Worm (Caenorhabditis elegans): ENCODE results near the gene T01D1.8.

The T01D1.8 gene

ce11 chrII:192584-192983, 6.0 kb downstream of the T01D1.8 start:
- TF ChIP-seq pha-4 (tag; optimal IDR thresholded peaks at IDR 0.05) (no peak), ceh-83 (GFP tag; optimal IDR thresholded peaks at IDR 0.05) (no peak), mab-5 (tag; optimal IDR thresholded peaks at IDR 0.05) (no peak), mep-1 (tag; optimal IDR thresholded peaks at IDR 0.05) (no peak), unc-39 (tag; optimal IDR thresholded peaks at IDR 0.05) (no peak), ham-2 (GFP tag; optimal IDR thresholded peaks at IDR 0.05) (no peak), zip-8 (tag; optimal IDR thresholded peaks at IDR 0.05) (no peak)

- TF ChIP-seq hlh-1 (tag; optimal IDR thresholded peaks at IDR 0.05) (no peak), nhr-2 (tag; optimal IDR thresholded peaks at IDR 0.05) (no peak), mab-5 (tag; optimal IDR thresholded peaks at IDR 0.05) (no peak), bed-3 (GFP tag; optimal IDR thresholded peaks at IDR 0.05) (no peak), pha-4 (tag; optimal IDR thresholded peaks at IDR 0.05) (no peak), ces-1 (GFP tag; optimal IDR thresholded peaks at IDR 0.05) (no peak), ztf-11 (tag; optimal IDR thresholded peaks at IDR 0.05) (no peak), blmp-1 (tag; optimal IDR thresholded peaks at IDR 0.05) (no peak), elt-3 (tag; optimal IDR thresholded peaks at IDR 0.05) (no peak), unc-120 (tag; optimal IDR thresholded peaks at IDR 0.05; ENCODE audit: poor library complexity, severe bottlenecking) (no peak), sem-2 (GFP tag; optimal IDR thresholded peaks at IDR 0.05) (no peak), nhr-12 (tag; optimal IDR thresholded peaks at IDR 0.05) (no peak), nhr-28 (tag; optimal IDR thresholded peaks at IDR 0.05) (no peak), unc-39 (tag; optimal IDR thresholded peaks at IDR 0.05) (no peak), lin-32 (GFP tag; optimal IDR thresholded peaks at IDR 0.05) (no peak)
Observed at ce11 chrII:194458-194857, 7.9 kb downstream of the T01D1.8 start, which contains the start of gene abu-11. abu-11 (minus strand) TSS chrII:194558.

ce11 chrII:196685-197084, 10.1 kb downstream of the T01D1.8 start, which contains the start of gene chs-2:
chs-2 (plus strand) TSS chrII:196985.
- TF ChIP-seq elt-3 (tag; optimal IDR thresholded peaks at IDR 0.05): no peak

DNA sequence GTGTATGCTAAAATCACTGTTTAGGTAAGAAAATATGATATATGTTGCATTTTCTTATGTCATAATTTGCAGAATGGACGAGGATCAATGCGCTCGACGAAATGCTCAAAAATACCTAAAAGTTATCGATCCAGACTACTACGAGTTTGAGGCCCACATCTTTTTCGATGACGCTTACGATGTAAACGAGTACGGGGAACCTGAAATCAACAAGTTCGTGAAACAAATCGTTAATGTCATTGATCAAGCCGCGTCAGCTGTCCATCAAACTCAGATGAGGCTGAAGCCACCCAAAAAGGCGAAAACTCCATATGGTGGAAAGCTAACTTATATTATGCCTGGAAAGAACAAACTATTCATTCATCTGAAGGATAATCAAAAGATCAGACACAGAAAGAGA, 21.6 kb downstream of the T01D1.8 start:
- no peak for TF ChIP-seq nhr-2 (tag; optimal IDR thresholded peaks at IDR 0.05)
- TF ChIP-seq ceh-39 (tag; optimal IDR thresholded peaks at IDR 0.05): no peak
- no peak for TF ChIP-seq ceh-43 (GFP tag; optimal IDR thresholded peaks at IDR 0.05)
- TF ChIP-seq zip-8 (tag; optimal IDR thresholded peaks at IDR 0.05): no peak
- no peak for TF ChIP-seq pha-4 (tag; optimal IDR thresholded peaks at IDR 0.05)
- TF ChIP-seq nhr-237 (tag; optimal IDR thresholded peaks at IDR 0.05): no peak
- TF ChIP-seq nhr-76 (tag; optimal IDR thresholded peaks at IDR 0.05): no peak

ce11 chrII:216598-216997, 30.1 kb downstream of the T01D1.8 start, which contains the start of gene F48A11.4:
F48A11.4 (minus strand) TSS chrII:216621.
- peak; percentile 63 for TF ChIP-seq ceh-39 (tag; optimal IDR thresholded peaks at IDR 0.05)
- peak; percentile 52 for TF ChIP-seq zip-8 (tag; optimal IDR thresholded peaks at IDR 0.05)
- peak; percentile 39 for TF ChIP-seq ceh-83 (GFP tag; optimal IDR thresholded peaks at IDR 0.05)
- TF ChIP-seq cnd-1 (tag; optimal IDR thresholded peaks at IDR 0.05): peak; percentile 31
- peak; percentile 32 for TF ChIP-seq unc-62 (GFP tag; optimal IDR thresholded peaks at IDR 0.05)
- TF ChIP-seq pha-4 (tag; optimal IDR thresholded peaks at IDR 0.05): peak; percentile 92
- TF ChIP-seq tbx-8 (GFP tag; optimal IDR thresholded peaks at IDR 0.05): peak; percentile 4
- TF ChIP-seq unc-120 (tag; optimal IDR thresholded peaks at IDR 0.05; ENCODE audit: poor library complexity, severe bottlenecking): peak; percentile 1
- peak; percentile 21 for TF ChIP-seq ztf-11 (tag; optimal IDR thresholded peaks at IDR 0.05)
- TF ChIP-seq lin-13 (tag; optimal IDR thresholded peaks at IDR 0.05): peak; percentile 91
- TF ChIP-seq ham-2 (GFP tag; optimal IDR thresholded peaks at IDR 0.05): no peak
- peak; percentile 44 for TF ChIP-seq nhr-2 (tag; optimal IDR thresholded peaks at IDR 0.05)
- peak; percentile 46 for TF ChIP-seq drap-1 (GFP tag; optimal IDR thresholded peaks at IDR 0.05)
- no peak for TF ChIP-seq unc-39 (tag; optimal IDR thresholded peaks at IDR 0.05)
- no peak for TF ChIP-seq bed-3 (GFP tag; optimal IDR thresholded peaks at IDR 0.05)
- TF ChIP-seq nhr-237 (tag; optimal IDR thresholded peaks at IDR 0.05): peak; percentile 89
- TF ChIP-seq mls-2 (tag; optimal IDR thresholded peaks at IDR 0.05): peak; percentile 29
- TF ChIP-seq lsy-2 (tag; optimal IDR thresholded peaks at IDR 0.05): peak; percentile 84
- no peak for TF ChIP-seq ceh-43 (GFP tag; optimal IDR thresholded peaks at IDR 0.05)
- TF ChIP-seq elt-1 (tag; optimal IDR thresholded peaks at IDR 0.05; ENCODE audit: borderline replicate concordance, insufficient read depth): no peak
- TF ChIP-seq M03D4.4 (tag; optimal IDR thresholded peaks at IDR 0.05): peak; percentile 46
- TF ChIP-seq nhr-12 (tag; optimal IDR thresholded peaks at IDR 0.05): no peak
- peak; percentile 68 for TF ChIP-seq ces-1 (GFP tag; optimal IDR thresholded peaks at IDR 0.05)
- TF ChIP-seq mep-1 (tag; optimal IDR thresholded peaks at IDR 0.05): peak; percentile 86
- TF ChIP-seq flh-1 (GFP tag; optimal IDR thresholded peaks at IDR 0.05): no peak
- TF ChIP-seq sptf-1 (tag; optimal IDR thresholded peaks at IDR 0.05): peak; percentile 79
